Worm (Caenorhabditis elegans): ENCODE results near the gene mrpl-40.
"Not testable (repeated sequence)": the region's sequence is repeated elsewhere in the genome, so short reads cannot be mapped to it uniquely, and the experiment has no call there.

The mrpl-40 gene

ce11 chrIII:66160-66559 is 21.2 kb upstream of the mrpl-40 start, which contains the start of gene pck-1:
pck-1 (minus strand) TSS chrIII:66260.
- no peak for TF ChIP-seq unc-62 (GFP tag; optimal IDR thresholded peaks at IDR 0.05)

ce11 chrIII:67025-67424 is 20.3 kb upstream of the mrpl-40 start:
- TF ChIP-seq unc-62 (GFP tag; optimal IDR thresholded peaks at IDR 0.05), result no peak

- TF ChIP-seq unc-62 (GFP tag; optimal IDR thresholded peaks at IDR 0.05), result no peak
These were observed 17.7 kb upstream of the mrpl-40 start, which contains the start of gene spt-4 for ce11 chrIII:69652-70051. spt-4 (minus strand) TSS chrIII:69752.

- TF ChIP-seq unc-62 (GFP tag; optimal IDR thresholded peaks at IDR 0.05), result no peak
These were observed 15.3 kb upstream of the mrpl-40 start for ce11 chrIII:72078-72477.

- no peak for TF ChIP-seq unc-62 (GFP tag; optimal IDR thresholded peaks at IDR 0.05)
These were observed 3.0 kb upstream of the mrpl-40 start for ce11 chrIII:84372-84771.

- TF ChIP-seq unc-62 (GFP tag; optimal IDR thresholded peaks at IDR 0.05), result no peak
These were observed 1.0 kb upstream of the mrpl-40 start, which contains the start of gene attf-3 for ce11 chrIII:86316-86715. attf-3 (minus strand) TSS chrIII:86384.

- no peak for TF ChIP-seq unc-62 (GFP tag; optimal IDR thresholded peaks at IDR 0.05)
These were observed 1.8 kb downstream of the mrpl-40 start for ce11 chrIII:89155-89554.

ce11 chrIII:92247-92646 is 4.9 kb downstream of the mrpl-40 start:
- TF ChIP-seq unc-62 (GFP tag; optimal IDR thresholded peaks at IDR 0.05), result no peak

ce11 chrIII:94759-95330 is 7.5 kb downstream of the mrpl-40 start, which contains the start of gene pat-4:
pat-4 (minus strand) TSS chrIII:94809.
- no peak for TF ChIP-seq unc-62 (GFP tag; optimal IDR thresholded peaks at IDR 0.05)

- no peak for TF ChIP-seq unc-62 (GFP tag; optimal IDR thresholded peaks at IDR 0.05)
These were observed 8.8 kb downstream of the mrpl-40 start for ce11 chrIII:96196-96595.

- not testable (repeated sequence) for TF ChIP-seq unc-62 (GFP tag; optimal IDR thresholded peaks at IDR 0.05)
These were observed 9.7 kb downstream of the mrpl-40 start, which contains the start of gene C29F9.8 for ce11 chrIII:97018-97417. C29F9.8 (minus strand) TSS chrIII:97118.

ce11 chrIII:98822-99221 is 11.5 kb downstream of the mrpl-40 start, which contains the start of gene C29F9.9:
C29F9.9 (minus strand) TSS chrIII:98922.
- TF ChIP-seq unc-62 (GFP tag; optimal IDR thresholded peaks at IDR 0.05), result not testable (repeated sequence)

ce11 chrIII:114603-115002 is 27.2 kb downstream of the mrpl-40 start, which contains the start of gene C29F9.6:
C29F9.6 (plus strand) TSS chrIII:114903.
- no peak for TF ChIP-seq unc-62 (GFP tag; optimal IDR thresholded peaks at IDR 0.05)

ce11 chrIII:117210-117609 is 29.9 kb downstream of the mrpl-40 start, which contains the start of gene C29F9.5:
C29F9.5 (plus strand) TSS chrIII:117510.
- TF ChIP-seq unc-62 (GFP tag; optimal IDR thresholded peaks at IDR 0.05), result no peak

- TF ChIP-seq unc-62 (GFP tag; optimal IDR thresholded peaks at IDR 0.05), result no peak
These were observed 30.5 kb downstream of the mrpl-40 start for ce11 chrIII:117857-118256.

- TF ChIP-seq unc-62 (GFP tag; optimal IDR thresholded peaks at IDR 0.05), result no peak
These were observed 32.8 kb downstream of the mrpl-40 start, which contains the start of gene pals-24 for ce11 chrIII:120199-120598. pals-24 (plus strand) TSS chrIII:120435.

- TF ChIP-seq unc-62 (GFP tag; optimal IDR thresholded peaks at IDR 0.05), result not testable (repeated sequence)
These were observed 34.7 kb downstream of the mrpl-40 start, which contains the start of gene C29F9.12 for ce11 chrIII:121983-122449. C29F9.12 (minus strand) TSS chrIII:122033.

Measured in whole organism, dauer.